Fruit fly (Drosophila melanogaster) whole organism, pupa: ENCODE data around the gene CG42488.

Experiments
- CG10348 ChIP-seq: fragments of 200-800 bp; sonication (Bioruptor generic); IDR thresholded peaks from 2 replicates; pipeline ENCODE4 v1.3.6; 2022; ENCODE audit warnings: missing biosample characterization, missing genetic modification characterization
- CG12605 ChIP-seq: fragments of 200-800 bp; sonication (Bioruptor generic); IDR thresholded peaks from 2 replicates; pipeline ENCODE4 v1.3.6; 2022; ENCODE audit warnings: missing biosample characterization, missing genetic modification characterization
- CG13204 ChIP-seq: fragments of 200-800 bp; sonication (Bioruptor generic); optimal IDR thresholded peaks from 2 replicates; lab custom pipeline; 2018; ENCODE audit warnings: missing biosample characterization, mild to moderate bottlenecking, missing genetic modification characterization, moderate library complexity
- CG15710 ChIP-seq: fragments of 200-800 bp; sonication (Bioruptor generic); optimal IDR thresholded peaks from 2 replicates; lab custom pipeline; 2018; ENCODE audit warnings: missing biosample characterization, mild to moderate bottlenecking, missing genetic modification characterization, moderate library complexity
- CG34367 ChIP-seq: fragments of 200-800 bp; sonication (Bioruptor generic); optimal IDR thresholded peaks from 2 replicates; lab custom pipeline; 2018; ENCODE audit warnings: missing biosample characterization, mild to moderate bottlenecking, missing genetic modification characterization
- CG9948 ChIP-seq: fragments of 200-800 bp; sonication (Bioruptor generic); optimal IDR thresholded peaks from 2 replicates; lab custom pipeline; 2018; ENCODE audit warnings: missing biosample characterization, mild to moderate bottlenecking, missing genetic modification characterization, moderate library complexity
- D1 ChIP-seq: fragments of 200-800 bp; sonication (Bioruptor generic); optimal IDR thresholded peaks from 2 replicates; lab custom pipeline; 2018; ENCODE audit warnings: missing biosample characterization, mild to moderate bottlenecking, missing genetic modification characterization, moderate library complexity
- EcR ChIP-seq: fragments of 200-800 bp; sonication (Bioruptor generic); optimal IDR thresholded peaks from 3 replicates; lab custom pipeline; 2019; ENCODE audit warnings: missing biosample characterization, missing genetic modification characterization, mild to moderate bottlenecking, moderate library complexity, missing genetic modification reagents
- Pif1B ChIP-seq: fragments of 200-800 bp; sonication (Bioruptor generic); optimal IDR thresholded peaks from 3 replicates; lab custom pipeline; 2016; ENCODE audit warnings: missing biosample characterization, missing genetic modification characterization
- gl ChIP-seq: fragments of 200-800 bp; sonication (Bioruptor generic); optimal IDR thresholded peaks from 2 replicates; lab custom pipeline; 2018; ENCODE audit warnings: missing biosample characterization, mild to moderate bottlenecking, missing genetic modification characterization
- rn ChIP-seq: fragments of 200-800 bp; sonication (Bioruptor generic); IDR thresholded peaks from 2 replicates; pipeline ENCODE4 v1.3.6; 2022; ENCODE audit warnings: missing biosample characterization, missing genetic modification characterization

dm6 chr3R:25517521-25517920 is 34.6 kb downstream of the CG42488 start:
- no peak for TF ChIP-seq CG10348 (GFP tag; lab: Robert Waterston, UW)
- no peak for TF ChIP-seq EcR (GFP tag; lab: Kevin White, UChicago)
- no peak for TF ChIP-seq CG34367 (tag; lab: Kevin White, UChicago)
- TF ChIP-seq gl (tag; lab: Kevin White, UChicago): no peak
- no peak for TF ChIP-seq CG9948
- TF ChIP-seq Pif1B (GFP tag; lab: Kevin White, UChicago): no peak
- no peak for TF ChIP-seq CG13204 (GFP tag; lab: Kevin White, UChicago)
- no peak for TF ChIP-seq CG12605
- TF ChIP-seq CG15710: no peak
- no peak for TF ChIP-seq D1 (tag; lab: Kevin White, UChicago)
- TF ChIP-seq rn: no peak
